Worm (Caenorhabditis elegans) whole organism, L3 larva: ENCODE measurements around the gene alh-2.
"Not testable (repeated sequence)": the region's sequence is repeated elsewhere in the genome, so short reads cannot be mapped to it uniquely, and the experiment has no call there.

Source experiments
- ZK546.5 ChIP-seq: sonication (generic microtip); optimal IDR thresholded peaks from 2 replicates; lab custom pipeline; 2017; ENCODE audit warnings: missing biosample characterization, missing genetic modification characterization
- aly-2 ChIP-seq: fragments of 150-350 bp; optimal IDR thresholded peaks from 2 replicates; lab custom pipeline; 2014; ENCODE audit warnings: missing biosample characterization, missing genetic modification characterization
- ama-1 ChIP-seq: fragments of 150-350 bp; optimal IDR thresholded peaks from 2 replicates; lab custom pipeline; 2018
- ceh-16 ChIP-seq: sonication (generic microtip); optimal IDR thresholded peaks from 2 replicates; lab custom pipeline; 2017; ENCODE audit warnings: missing biosample characterization, missing genetic modification characterization
- ceh-28 ChIP-seq: fragments of 150-350 bp; optimal IDR thresholded peaks from 2 replicates; lab custom pipeline; 2014; ENCODE audit warnings: missing biosample characterization, missing genetic modification reagents, missing genetic modification characterization
- ceh-82 ChIP-seq: fragments of 150-350 bp; optimal IDR thresholded peaks from 2 replicates; lab custom pipeline; 2014; ENCODE audit warnings: missing biosample characterization, missing genetic modification characterization
- ceh-9 ChIP-seq: sonication (generic microtip); optimal IDR thresholded peaks from 2 replicates; lab custom pipeline; 2018; ENCODE audit warnings: missing biosample characterization, missing genetic modification characterization
- daf-12 ChIP-seq: fragments of 150-350 bp; optimal IDR thresholded peaks from 2 replicates; lab custom pipeline; 2014; ENCODE audit warnings: missing biosample characterization, missing genetic modification reagents, missing genetic modification characterization
- egl-5 ChIP-seq: fragments of 150-350 bp; optimal IDR thresholded peaks from 2 replicates; lab custom pipeline; 2017; ENCODE audit warnings: missing biosample characterization, missing genetic modification reagents, missing genetic modification characterization, inconsistent platforms
- elt-1 ChIP-seq: fragments of 150-350 bp; optimal IDR thresholded peaks from 2 replicates; lab custom pipeline; 2014; ENCODE audit warnings: missing biosample characterization, missing genetic modification characterization
- elt-3 ChIP-seq, 3 experiments: fragments of 150-350 bp in 1 of 3; sonication (generic microtip) in 2 of 3; optimal IDR thresholded peaks; 2 replicates in 2 of 3; 4 replicates in 1 of 3; lab custom pipeline; 2014 to 2017; ENCODE audit warnings: missing biosample characterization in 3 of 3, missing genetic modification characterization in 3 of 3
- fkh-10 ChIP-seq: sonication (generic microtip); optimal IDR thresholded peaks from 2 replicates; lab custom pipeline; 2017; ENCODE audit warnings: missing biosample characterization, missing genetic modification reagents, missing genetic modification characterization
- fos-1 ChIP-seq: fragments of 150-350 bp; optimal IDR thresholded peaks from 2 replicates; lab custom pipeline; 2014; ENCODE audit warnings: missing biosample characterization, missing genetic modification characterization
- hmg-11 ChIP-seq: sonication (generic microtip); optimal IDR thresholded peaks from 2 replicates; lab custom pipeline; 2016; ENCODE audit warnings: missing genetic modification characterization, missing compliant biosample characterization
- jun-1 ChIP-seq: fragments of 150-350 bp; optimal IDR thresholded peaks from 2 replicates; lab custom pipeline; 2014; ENCODE audit warnings: missing biosample characterization, missing genetic modification reagents, missing genetic modification characterization
- lin-39 ChIP-seq: fragments of 150-350 bp; optimal IDR thresholded peaks from 2 replicates; lab custom pipeline; 2018; ENCODE audit warnings: missing biosample characterization, missing genetic modification reagents, missing genetic modification characterization
- mdl-1 ChIP-seq: fragments of 150-350 bp; optimal IDR thresholded peaks from 2 replicates; lab custom pipeline; 2014; ENCODE audit warnings: missing biosample characterization, missing genetic modification characterization
- nhr-11 ChIP-seq: fragments of 150-350 bp; optimal IDR thresholded peaks from 2 replicates; lab custom pipeline; 2014; ENCODE audit warnings: missing biosample characterization, missing genetic modification characterization
- nhr-12 ChIP-seq: fragments of 150-350 bp; optimal IDR thresholded peaks from 2 replicates; lab custom pipeline; 2014; ENCODE audit warnings: missing biosample characterization, missing genetic modification characterization
- nhr-23 ChIP-seq: fragments of 150-350 bp; optimal IDR thresholded peaks from 2 replicates; lab custom pipeline; 2014; ENCODE audit warnings: missing biosample characterization, missing genetic modification reagents, missing genetic modification characterization
- nhr-43 ChIP-seq: sonication (generic microtip); optimal IDR thresholded peaks from 2 replicates; lab custom pipeline; 2016; ENCODE audit warnings: mild to moderate bottlenecking, missing genetic modification characterization, missing compliant biosample characterization; ENCODE audit not compliant: poor library complexity, severe bottlenecking
- nhr-67 ChIP-seq: fragments of 150-350 bp; optimal IDR thresholded peaks from 2 replicates; lab custom pipeline; 2014; ENCODE audit warnings: missing biosample characterization, missing genetic modification characterization
- nhr-77 ChIP-seq: fragments of 150-350 bp; optimal IDR thresholded peaks from 2 replicates; lab custom pipeline; 2014; ENCODE audit warnings: missing biosample characterization, missing genetic modification characterization
- pha-4 ChIP-seq: fragments of 150-350 bp; optimal IDR thresholded peaks from 2 replicates; lab custom pipeline; 2014; ENCODE audit warnings: missing biosample characterization, missing genetic modification reagents, missing genetic modification characterization
- pqm-1 ChIP-seq: fragments of 150-350 bp; optimal IDR thresholded peaks from 2 replicates; lab custom pipeline; 2017; ENCODE audit warnings: missing biosample characterization, missing genetic modification characterization, inconsistent platforms
- sea-2 ChIP-seq: fragments of 150-350 bp; sonication (generic microtip); optimal IDR thresholded peaks from 4 replicates; lab custom pipeline; 2014; ENCODE audit warnings: missing biosample characterization, missing genetic modification reagents, missing genetic modification characterization
- skn-1 ChIP-seq: fragments of 150-350 bp; optimal IDR thresholded peaks from 2 replicates; lab custom pipeline; 2014; ENCODE audit warnings: missing biosample characterization, missing genetic modification characterization
- snpc-4 ChIP-seq: fragments of 150-350 bp; optimal IDR thresholded peaks from 2 replicates; lab custom pipeline; 2014; ENCODE audit warnings: missing biosample characterization, missing genetic modification characterization
- tbx-2 ChIP-seq: sonication (generic microtip); optimal IDR thresholded peaks from 2 replicates; lab custom pipeline; 2016; ENCODE audit warnings: mild to moderate bottlenecking, missing genetic modification characterization, missing compliant biosample characterization
- unc-39 ChIP-seq: sonication (generic microtip); optimal IDR thresholded peaks from 4 replicates; lab custom pipeline; 2017; ENCODE audit warnings: missing biosample characterization, missing genetic modification characterization
- unc-62 ChIP-seq: fragments of 150-350 bp; sonication (generic microtip); optimal IDR thresholded peaks from 4 replicates; lab custom pipeline; 2014; ENCODE audit warnings: missing biosample characterization, missing genetic modification reagents, missing genetic modification characterization
- ztf-11 ChIP-seq: fragments of 150-350 bp; optimal IDR thresholded peaks from 2 replicates; lab custom pipeline; 2014; ENCODE audit warnings: missing biosample characterization, missing genetic modification characterization
- ztf-4 ChIP-seq: fragments of 150-350 bp; optimal IDR thresholded peaks from 2 replicates; lab custom pipeline; 2014; ENCODE audit warnings: missing biosample characterization, missing genetic modification characterization

Gene alh-2

ce11 chrV:1678228-1678627 lies 34.3 kb downstream of the alh-2 start, which contains the start of gene srw-98:
srw-98 (minus strand) TSS chrV:1678328.
- TF ChIP-seq ceh-16 (tag; lab: Kevin White, UChicago) = no peak
- no peak for TF ChIP-seq ceh-28
- TF ChIP-seq nhr-23 (tag; lab: Kevin White, UChicago) = no peak
- TF ChIP-seq aly-2 (tag; lab: Kevin White, UChicago) = no peak
- no peak for TF ChIP-seq fkh-10
- TF ChIP-seq hmg-11 (tag; lab: Kevin White, UChicago) = no peak
- no peak for TF ChIP-seq unc-39 (tag; lab: Kevin White, UChicago)
- TF ChIP-seq ztf-11 = no peak
- TF ChIP-seq daf-12 (tag; lab: Kevin White, UChicago) = no peak
- TF ChIP-seq ceh-9 (tag; lab: Kevin White, UChicago) = no peak
- TF ChIP-seq nhr-77 (tag; lab: Kevin White, UChicago) = no peak
- no peak for TF ChIP-seq ztf-4 (tag; lab: Kevin White, UChicago)
- TF ChIP-seq fos-1 (tag; lab: Kevin White, UChicago) = no peak
- no peak for TF ChIP-seq nhr-12 (tag; lab: Kevin White, UChicago)
- no peak for TF ChIP-seq ZK546.5 (tag; lab: Kevin White, UChicago)
- no peak for TF ChIP-seq elt-3 (tag; optimal IDR thresholded peaks at IDR 0.05; lab: Kevin White, UChicago)
- no peak for TF ChIP-seq unc-62
- TF ChIP-seq, all 47 proteins: peak for 0

ce11 chrV:1680770-1681169 lies 36.8 kb downstream of the alh-2 start, which contains the start of gene srw-91:
srw-91 (minus strand) TSS chrV:1680870.
- TF ChIP-seq ceh-28 = no peak
- no peak for TF ChIP-seq pha-4
- no peak for TF ChIP-seq nhr-23 (tag; lab: Kevin White, UChicago)
- no peak for TF ChIP-seq nhr-67 (tag; lab: Kevin White, UChicago)
- no peak for TF ChIP-seq daf-12 (tag; lab: Kevin White, UChicago)
- TF ChIP-seq fkh-10 = no peak

- TF ChIP-seq hmg-11 (tag; lab: Kevin White, UChicago) = no peak
- no peak for TF ChIP-seq ceh-9 (tag; lab: Kevin White, UChicago)
- TF ChIP-seq pha-4 = no peak
- TF ChIP-seq nhr-43 (tag; lab: Kevin White, UChicago) = no peak
- TF ChIP-seq elt-1 = no peak
- no peak for TF ChIP-seq ztf-4 (tag; lab: Kevin White, UChicago)
- TF ChIP-seq fkh-10 = no peak
- TF ChIP-seq tbx-2 (tag; lab: Kevin White, UChicago) = no peak
- no peak for TF ChIP-seq skn-1
- TF ChIP-seq aly-2 (tag; lab: Kevin White, UChicago) = no peak
- no peak for TF ChIP-seq sea-2 (GFP tag; lab: Kevin White, UChicago)
- TF ChIP-seq snpc-4 (tag; lab: Kevin White, UChicago) = no peak
- TF ChIP-seq pqm-1 (tag; lab: Kevin White, UChicago) = no peak
- TF ChIP-seq unc-62 = no peak
- no peak for TF ChIP-seq nhr-11
- TF ChIP-seq, all 47 proteins: peak for 0
Observed at ce11 chrV:1682279-1682678, 38.3 kb downstream of the alh-2 start, which contains the start of gene srh-3. srh-3 (plus strand) TSS chrV:1682579.

ce11 chrV:1685328-1685727 lies 41.4 kb downstream of the alh-2 start, which contains the start of gene srh-5:
srh-5 (plus strand) TSS chrV:1685628.
- TF ChIP-seq elt-1 = no peak
- TF ChIP-seq ztf-11 = no peak
- TF ChIP-seq ceh-82 (tag; lab: Kevin White, UChicago) = no peak
- no peak for TF ChIP-seq mdl-1
- TF ChIP-seq nhr-67 (tag; lab: Kevin White, UChicago) = no peak

- TF ChIP-seq egl-5 (tag; lab: Kevin White, UChicago); ZK546.5 (tag; lab: Kevin White, UChicago); ama-1 (lab: Kevin White, UChicago): not testable (repeated sequence)
Observed at ce11 chrV:1692494-1692893, 48.5 kb downstream of the alh-2 start, which contains the start of gene Y46H3C.5. Y46H3C.5 (minus strand) TSS chrV:1692495.

- TF ChIP-seq jun-1, lin-39, ztf-4 (tag; lab: Kevin White, UChicago): not testable (repeated sequence)
- TF ChIP-seq, all 47 proteins: peak for 0; not testable (repeated sequence) for 47
Observed at ce11 chrV:1693876-1694275, 49.9 kb downstream of the alh-2 start, which contains the start of gene Y46H3C.7. Y46H3C.7 (minus strand) TSS chrV:1694022.
